Worm (Caenorhabditis elegans): Measurements from ENCODE around the gene egrh-3.
A peak's percentile ranks its signal among the peaks of the same experiment; 100 is the strongest.

Gene egrh-3

DNA sequence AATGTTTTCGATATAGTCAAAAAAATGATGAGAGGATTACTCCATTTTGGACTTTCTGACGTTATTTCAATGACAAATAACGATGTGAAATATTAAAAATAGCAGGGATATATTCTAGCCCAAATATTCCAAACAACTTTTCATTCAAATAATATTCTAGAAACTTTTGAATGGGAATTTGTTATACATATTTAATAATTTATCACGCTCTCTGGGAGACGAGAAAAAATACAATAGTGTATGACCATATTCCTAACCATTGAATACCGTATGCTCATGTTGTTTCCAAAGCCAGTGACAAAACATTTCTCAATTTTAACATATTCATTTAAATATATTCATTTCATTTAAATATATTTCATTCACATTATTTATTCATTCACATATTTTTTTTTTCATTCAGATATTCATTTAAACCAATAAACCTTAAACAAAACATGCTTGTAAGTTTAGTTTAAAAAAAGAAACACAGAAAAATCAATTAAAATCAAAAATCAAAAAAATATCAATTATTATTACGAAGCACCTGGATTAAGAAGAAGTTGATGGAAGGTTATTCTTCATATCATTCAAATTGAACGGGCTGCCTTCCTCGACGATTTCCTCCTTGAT lies 21.1 kb upstream of the egrh-3 start (continued):
- TF ChIP-seq rcor-1 (GFP tag; IDR thresholded peaks at IDR 0.05) = no peak
- TF ChIP-seq ceh-27 (GFP tag; optimal IDR thresholded peaks at IDR 0.05) = no peak
- no peak for TF ChIP-seq F23B12.7 (tag; optimal IDR thresholded peaks at IDR 0.05; ENCODE audit: insufficient read depth)
- no peak for TF ChIP-seq F57C9.4 (tag; optimal IDR thresholded peaks at IDR 0.05)
- TF ChIP-seq B0261.1 (tag; optimal IDR thresholded peaks at IDR 0.05) = no peak
- no peak for TF ChIP-seq F52B5.7 (tag; optimal IDR thresholded peaks at IDR 0.05)
- 0 out of 2 replicates have a peak, but pooled peaks have one; percentile 29 for TF ChIP-seq madf-6 (GFP tag; IDR thresholded peaks at IDR 0.05)
- TF ChIP-seq K12H6.12 (tag; optimal IDR thresholded peaks at IDR 0.05) = no peak
- 0 out of 2 replicates have a peak, but pooled peaks have one; percentile 34 for TF ChIP-seq lir-1 (GFP tag; conservative IDR thresholded peaks at IDR 0.05)
- TF ChIP-seq hmg-1.2 (GFP tag; IDR thresholded peaks at IDR 0.05) = no peak
- TF ChIP-seq T07F8.4 (tag; optimal IDR thresholded peaks at IDR 0.05) = no peak
- TF ChIP-seq ceh-79 (tag; optimal IDR thresholded peaks at IDR 0.05) = no peak
- peak; percentile 90 for TF ChIP-seq nfyb-1 (GFP tag; IDR thresholded peaks at IDR 0.05)
- no peak for TF ChIP-seq tbx-9 (tag; optimal IDR thresholded peaks at IDR 0.05; ENCODE audit: borderline replicate concordance)
- no peak for TF ChIP-seq lag-1 (GFP tag; IDR thresholded peaks at IDR 0.05)
- TF ChIP-seq madf-3 (GFP tag; IDR thresholded peaks at IDR 0.05) = peak; percentile 60; the same call in 1 of the 2 replicates
- peak; percentile 60 for TF ChIP-seq madf-10 (tag; optimal IDR thresholded peaks at IDR 0.05)
- no peak for TF ChIP-seq akir-1 (GFP tag; optimal IDR thresholded peaks at IDR 0.05)
- TF ChIP-seq ceh-91 (GFP tag; IDR thresholded peaks at IDR 0.05) = no peak
- TF ChIP-seq ceh-100 (GFP tag; IDR thresholded peaks at IDR 0.05) = no peak
- peak; percentile 26 for TF ChIP-seq ztf-3 (GFP tag; optimal IDR thresholded peaks at IDR 0.05)
- TF ChIP-seq chd-7 (tag; optimal IDR thresholded peaks at IDR 0.05) = peak; percentile 48
- TF ChIP-seq fkh-3 (tag; optimal IDR thresholded peaks at IDR 0.05) = no peak
- peak; percentile 31 for TF ChIP-seq lin-54 (GFP tag; optimal IDR thresholded peaks at IDR 0.05)
- peak; percentile 20 for TF ChIP-seq gei-17 (GFP tag; optimal IDR thresholded peaks at IDR 0.05)
- TF ChIP-seq B0035.1 (tag; optimal IDR thresholded peaks at IDR 0.05) = no peak
- TF ChIP-seq ceh-40 (GFP tag; IDR thresholded peaks at IDR 0.05) = 0 out of 2 replicates have a peak, but pooled peaks have one; percentile 56
- TF ChIP-seq mxl-1 (tag; optimal IDR thresholded peaks at IDR 0.05) = no peak
- no peak for TF ChIP-seq F10E7.11 (tag; optimal IDR thresholded peaks at IDR 0.05)
- no peak for TF ChIP-seq F22D6.2 (tag; optimal IDR thresholded peaks at IDR 0.05)
- peak; percentile 79 for TF ChIP-seq B0336.3 (GFP tag; IDR thresholded peaks at IDR 0.05)
- TF ChIP-seq nhr-27 (tag; optimal IDR thresholded peaks at IDR 0.05) = no peak
- TF ChIP-seq ztf-6 (GFP tag; IDR thresholded peaks at IDR 0.05) = no peak
- no peak for TF ChIP-seq lin-40 (tag; optimal IDR thresholded peaks at IDR 0.05)
- no peak for TF ChIP-seq nfya-1 (tag; optimal IDR thresholded peaks at IDR 0.05; ENCODE audit: borderline replicate concordance, insufficient read depth)
- no peak for TF ChIP-seq ztf-18 (tag; optimal IDR thresholded peaks at IDR 0.05)
- no peak for TF ChIP-seq dpff-1 (tag; optimal IDR thresholded peaks at IDR 0.05)
- no peak for TF ChIP-seq F57A8.1 (GFP tag; optimal IDR thresholded peaks at IDR 0.05)
- TF ChIP-seq let-526 (GFP tag; IDR thresholded peaks at IDR 0.05) = 0 out of 2 replicates have a peak, but pooled peaks have one; percentile 49
- no peak for TF ChIP-seq lin-35 (GFP tag; optimal IDR thresholded peaks at IDR 0.05)
- TF ChIP-seq ztf-22 (GFP tag; optimal IDR thresholded peaks at IDR 0.05) = peak; percentile 90

Data from whole organism, young adult.